Fruit fly (Drosophila melanogaster) whole organism, adult: ENCODE results near the gene CG2747.

ENCODE experiments used
- CG14711 ChIP-seq: fragments of 200-800 bp; sonication (Bioruptor generic); optimal IDR thresholded peaks from 2 replicates; lab custom pipeline; 2018; ENCODE audit warnings: missing biosample characterization, mild to moderate bottlenecking, missing genetic modification characterization, moderate library complexity
- CG33017 ChIP-seq: fragments of 200-800 bp; sonication (Bioruptor generic); optimal IDR thresholded peaks from 2 replicates; lab custom pipeline; 2018; ENCODE audit warnings: missing biosample characterization, mild to moderate bottlenecking, missing genetic modification characterization, moderate library complexity
- CG5204 ChIP-seq: fragments of 200-800 bp; sonication (Bioruptor generic); optimal IDR thresholded peaks from 2 replicates; lab custom pipeline; 2016; ENCODE audit warnings: missing biosample characterization, missing genetic modification characterization
- CG7045 ChIP-seq: fragments of 200-800 bp; sonication (Bioruptor generic); optimal IDR thresholded peaks from 2 replicates; lab custom pipeline; 2017; ENCODE audit warnings: missing biosample characterization, mild to moderate bottlenecking, missing genetic modification characterization
- Clk ChIP-seq: fragments of 200-800 bp; sonication (Bioruptor generic); optimal IDR thresholded peaks from 2 replicates; lab custom pipeline; 2017; ENCODE audit warnings: missing biosample characterization, missing genetic modification characterization
- Crg-1 ChIP-seq: fragments of 200-800 bp; sonication (Bioruptor generic); optimal IDR thresholded peaks from 2 replicates; lab custom pipeline; 2016; ENCODE audit warnings: missing biosample characterization, missing genetic modification characterization
- Hr96 ChIP-seq: fragments of 200-800 bp; sonication (Bioruptor generic); optimal IDR thresholded peaks from 2 replicates; lab custom pipeline; 2016; ENCODE audit warnings: missing biosample characterization, missing genetic modification characterization
- Mnt ChIP-seq: fragments of 200-800 bp; sonication (Bioruptor generic); optimal IDR thresholded peaks from 2 replicates; lab custom pipeline; 2016; ENCODE audit warnings: missing biosample characterization, mild to moderate bottlenecking, missing genetic modification characterization
- bab1 ChIP-seq: fragments of 200-800 bp; sonication (Bioruptor generic); optimal IDR thresholded peaks from 3 replicates; lab custom pipeline; 2019; ENCODE audit warnings: missing biosample characterization, mild to moderate bottlenecking, missing genetic modification characterization, moderate library complexity
- cic ChIP-seq: fragments of 200-800 bp; sonication (Bioruptor generic); optimal IDR thresholded peaks from 2 replicates; lab custom pipeline; 2017; ENCODE audit warnings: missing biosample characterization, mild to moderate bottlenecking, missing genetic modification characterization, moderate library complexity
- cnc ChIP-seq, 2 experiments: fragments of >200 bp; optimal IDR thresholded peaks; 2 replicates each; lab custom pipeline; 2017
- kay ChIP-seq: fragments of 200-800 bp; sonication (Bioruptor generic); peaks from one replicate; lab custom pipeline; 2016; ENCODE audit warnings: missing biosample characterization, missing genetic modification characterization, borderline replicate concordance
- ovo ChIP-seq: fragments of 200-800 bp; sonication (Bioruptor generic); optimal IDR thresholded peaks from 2 replicates; lab custom pipeline; 2016; ENCODE audit warnings: missing biosample characterization, missing genetic modification characterization
- tj ChIP-seq: fragments of 200-800 bp; sonication (Bioruptor generic); optimal IDR thresholded peaks from 3 replicates; lab custom pipeline; 2017; ENCODE audit warnings: missing biosample characterization, mild to moderate bottlenecking, missing genetic modification characterization, moderate library complexity

DNA sequence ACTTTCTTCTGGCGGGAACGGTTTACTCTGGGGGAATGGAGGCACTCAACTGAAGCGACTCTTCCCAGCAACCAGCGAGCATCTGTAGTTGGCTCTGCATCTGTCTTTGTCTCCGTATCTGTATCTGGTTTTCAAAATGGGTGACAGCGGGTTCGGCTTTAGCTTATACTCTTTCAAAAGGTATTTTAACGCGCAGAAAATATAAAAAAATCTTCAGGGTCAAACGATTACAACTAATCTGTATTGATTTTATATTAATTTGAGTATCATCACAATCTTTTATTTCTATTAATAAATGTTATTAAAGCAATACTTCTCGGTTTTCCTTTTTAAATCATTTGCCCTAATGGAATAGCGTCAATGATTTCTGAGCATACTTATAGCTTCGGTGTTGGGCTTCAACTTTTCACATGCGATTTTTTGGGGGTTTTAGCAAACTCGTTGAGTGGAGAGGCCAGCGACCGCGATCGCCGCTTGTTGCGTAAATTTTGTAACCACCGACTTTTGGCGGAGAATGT is 1.0 kb downstream of the CG2747 start, which contains the start of gene ImpE3:
- TF ChIP-seq cic (GFP tag; lab: Kevin White, UChicago) (no peak), bab1 (GFP tag; lab: Kevin White, UChicago) (no peak), CG14711 (no peak), kay (GFP tag; lab: Kevin White, UChicago) (no peak), CG5204 (GFP tag; lab: Kevin White, UChicago) (no peak), CG33017 (tag; lab: Kevin White, UChicago) (no peak), Clk (GFP tag; lab: Kevin White, UChicago) (no peak), ovo (GFP tag; lab: Kevin White, UChicago) (no peak), tj (GFP tag; lab: Kevin White, UChicago) (no peak), Hr96 (GFP tag; lab: Kevin White, UChicago) (no peak), CG7045 (GFP tag; lab: Kevin White, UChicago) (no peak), cnc (optimal IDR thresholded peaks at IDR 0.05; lab: Kevin White, UChicago) (no peak), Mnt (no peak), Crg-1 (GFP tag; lab: Kevin White, UChicago) (no peak)
